Fruit fly (Drosophila melanogaster): ENCODE results near the gene CG34309.

dm6 chr3R:13334007-13334406, 38.4 kb upstream of the CG34309 start, which contains the start of gene PK2-R2:
- TF ChIP-seq Myc (optimal IDR thresholded peaks at IDR 0.05) (no peak), h (optimal IDR thresholded peaks at IDR 0.05) (no peak), ttk (optimal IDR thresholded peaks at IDR 0.05) (no peak), Sin3A (optimal IDR thresholded peaks at IDR 0.05) (no peak), psq (optimal IDR thresholded peaks at IDR 0.05) (no peak)

All from Kc167 (cell line).